Fruit fly (Drosophila melanogaster): Measurements from ENCODE around the gene CG44422.

- TF ChIP-seq CG8478 (optimal IDR thresholded peaks at IDR 0.05): no peak
- TF ChIP-seq CTCF (optimal IDR thresholded peaks at IDR 0.05): no peak
These were observed 20.1 kb upstream of the CG44422 start for dm6 chrX:11322659-11323058.

Measured in S2 (cell line).